Fruit fly (Drosophila melanogaster) whole organism, wandering third instar larva: ENCODE measurements around the gene Acsf2.

ENCODE experiments used
- Abd-B ChIP-seq: fragments of >200 bp; optimal IDR thresholded peaks from 2 replicates; lab custom pipeline; 2017; ENCODE audit warnings: missing biosample characterization, missing genetic modification characterization
- CrebA ChIP-seq: fragments of 200-800 bp; sonication (Bioruptor generic); optimal IDR thresholded peaks from 2 replicates; lab custom pipeline; 2016; ENCODE audit warnings: missing biosample characterization, mild to moderate bottlenecking, missing genetic modification characterization, borderline replicate concordance
- Dfd ChIP-seq: fragments of >200 bp; optimal IDR thresholded peaks from 2 replicates; lab custom pipeline; 2017; ENCODE audit warnings: missing biosample characterization, missing genetic modification characterization
- Dif ChIP-seq: fragments of 200-275, 200-300 bp; sonication (Bioruptor generic); optimal IDR thresholded peaks from 2 replicates; lab custom pipeline; 2018; ENCODE audit warnings: missing biosample characterization, missing genetic modification characterization; ENCODE audit not compliant: partially characterized antibody
- GATAd ChIP-seq: sonication (Bioruptor generic); optimal IDR thresholded peaks from 2 replicates; lab custom pipeline; 2016; ENCODE audit warnings: missing biosample characterization, missing genetic modification characterization
- HLH106 ChIP-seq: fragments of 200-800 bp; optimal IDR thresholded peaks from 3 replicates; lab custom pipeline; 2019; ENCODE audit warnings: missing biosample characterization, mild to moderate bottlenecking, missing genetic modification characterization, moderate library complexity
- Hnf4 ChIP-seq: fragments of 200-800 bp; sonication (Bioruptor generic); optimal IDR thresholded peaks from 2 replicates; lab custom pipeline; 2016; ENCODE audit warnings: missing biosample characterization, mild to moderate bottlenecking, missing genetic modification characterization
- Hr78 ChIP-seq: fragments of >200 bp; optimal IDR thresholded peaks from 2 replicates; lab custom pipeline; 2017; ENCODE audit warnings: missing biosample characterization, missing genetic modification characterization
- Mio ChIP-seq: sonication (Bioruptor generic); optimal IDR thresholded peaks from 2 replicates; lab custom pipeline; 2016; ENCODE audit warnings: missing biosample characterization, missing genetic modification characterization
- Myc ChIP-seq: fragments of >200 bp; optimal IDR thresholded peaks from 2 replicates; lab custom pipeline; 2017
- N ChIP-seq: fragments of >200 bp; optimal IDR thresholded peaks from 2 replicates; lab custom pipeline; 2018; ENCODE audit warnings: missing biosample characterization, missing external identifiers, missing genetic modification characterization
- OdsH ChIP-seq: fragments of 200-800 bp; sonication (Bioruptor generic); optimal IDR thresholded peaks from 2 replicates; lab custom pipeline; 2016; ENCODE audit warnings: missing biosample characterization, mild to moderate bottlenecking, missing genetic modification characterization
- Rel ChIP-seq, 2 experiments: fragments of 200-800 bp; sonication (Bioruptor generic) in 1 of 2; optimal IDR thresholded peaks; 2 replicates in 1 of 2; 3 replicates in 1 of 2; lab custom pipeline; 2016 to 2019; ENCODE audit warnings: mild to moderate bottlenecking in 2 of 2, missing biosample characterization in 2 of 2, missing genetic modification characterization in 2 of 2, moderate library complexity in 1 of 2
- Sp1 ChIP-seq: fragments of 200-800 bp; sonication (Bioruptor generic); optimal IDR thresholded peaks from 3 replicates; lab custom pipeline; 2019; ENCODE audit warnings: missing biosample characterization, mild to moderate bottlenecking, missing genetic modification characterization, moderate library complexity
- Vsx2 ChIP-seq: fragments of 200-300, 225-300 bp; sonication (Bioruptor generic); optimal IDR thresholded peaks from 2 replicates; lab custom pipeline; 2018; ENCODE audit warnings: missing biosample characterization, missing genetic modification characterization; ENCODE audit not compliant: partially characterized antibody
- br ChIP-seq: fragments of 200-800 bp; sonication (Bioruptor generic); optimal IDR thresholded peaks from 2 replicates; lab custom pipeline; 2016; ENCODE audit warnings: missing biosample characterization, missing genetic modification characterization
- brk ChIP-seq: fragments of 200-800 bp; sonication (Bioruptor generic); optimal IDR thresholded peaks from 2 replicates; lab custom pipeline; 2016; ENCODE audit warnings: missing biosample characterization, mild to moderate bottlenecking, missing genetic modification characterization
- dmrt93B ChIP-seq: fragments of 200-800 bp; sonication (Bioruptor generic); optimal IDR thresholded peaks from 2 replicates; lab custom pipeline; 2018; ENCODE audit warnings: missing biosample characterization, mild to moderate bottlenecking, missing genetic modification characterization
- dsf ChIP-seq: sonication (Bioruptor generic); optimal IDR thresholded peaks from 2 replicates; lab custom pipeline; 2016; ENCODE audit warnings: missing biosample characterization, missing genetic modification characterization, borderline replicate concordance
- ey ChIP-seq: fragments of 200-800 bp; sonication (Bioruptor generic); optimal IDR thresholded peaks from 2 replicates; lab custom pipeline; 2016; ENCODE audit warnings: missing biosample characterization, missing genetic modification characterization
- foxo ChIP-seq, 2 experiments: fragments of 200-800 bp; sonication (Bioruptor generic); optimal IDR thresholded peaks; 2 replicates in 1 of 2; 3 replicates in 1 of 2; lab custom pipeline; 2016 to 2017; ENCODE audit warnings: missing biosample characterization in 2 of 2, missing genetic modification characterization in 2 of 2
- fru ChIP-seq: fragments of 200-800 bp; sonication (Bioruptor generic); optimal IDR thresholded peaks from 3 replicates; lab custom pipeline; 2016; ENCODE audit warnings: missing biosample characterization, mild to moderate bottlenecking, missing genetic modification characterization
- h ChIP-seq: fragments of 200-800 bp; sonication (Bioruptor generic); optimal IDR thresholded peaks from 3 replicates; lab custom pipeline; 2016; ENCODE audit warnings: missing biosample characterization, mild to moderate bottlenecking, missing genetic modification characterization
- jim ChIP-seq: fragments of 175-275, 200-325 bp; sonication (Bioruptor generic); optimal IDR thresholded peaks from 2 replicates; lab custom pipeline; 2016; ENCODE audit warnings: missing biosample characterization, mild to moderate bottlenecking, missing genetic modification characterization
- lola ChIP-seq: fragments of >200 bp; optimal IDR thresholded peaks from 2 replicates; lab custom pipeline; 2017; ENCODE audit warnings: missing biosample characterization, missing genetic modification characterization
- psq ChIP-seq: fragments of 200-800 bp; sonication (Bioruptor generic); optimal IDR thresholded peaks from 3 replicates; lab custom pipeline; 2017; ENCODE audit warnings: missing biosample characterization, mild to moderate bottlenecking, missing genetic modification characterization, moderate library complexity
- rgr ChIP-seq: fragments of 200-800 bp; sonication (Bioruptor generic); optimal IDR thresholded peaks from 3 replicates; lab custom pipeline; 2016; ENCODE audit warnings: missing biosample characterization, mild to moderate bottlenecking, missing genetic modification characterization
- sage ChIP-seq: fragments of 200-800 bp; sonication (Bioruptor generic); optimal IDR thresholded peaks from 2 replicates; lab custom pipeline; 2016; ENCODE audit warnings: missing biosample characterization, mild to moderate bottlenecking, missing genetic modification characterization
- sv ChIP-seq: fragments of 200-800 bp; sonication (Bioruptor generic); optimal IDR thresholded peaks from 3 replicates; lab custom pipeline; 2016; ENCODE audit warnings: missing biosample characterization, missing genetic modification characterization
- tai ChIP-seq: sonication (Bioruptor generic); optimal IDR thresholded peaks from 2 replicates; lab custom pipeline; 2016; ENCODE audit warnings: missing biosample characterization, missing genetic modification characterization
- usp ChIP-seq: fragments of >200 bp; optimal IDR thresholded peaks from 2 replicates; lab custom pipeline; 2017; ENCODE audit warnings: missing biosample characterization, missing genetic modification characterization
- woc ChIP-seq: sonication (Bioruptor generic); optimal IDR thresholded peaks from 2 replicates; lab custom pipeline; 2016; ENCODE audit warnings: missing biosample characterization, mild to moderate bottlenecking, missing genetic modification characterization

The Acsf2 gene

dm6 chr2L:5341015-5341608, 922 bp downstream of the Acsf2 start:
- no peak for TF ChIP-seq psq

- no peak for TF ChIP-seq Hr78 (GFP tag; lab: Kevin White, UChicago)
- no peak for TF ChIP-seq HLH106
- peak; percentile 4 for TF ChIP-seq tai (GFP tag; lab: Kevin White, UChicago)
- no peak for TF ChIP-seq Sp1 (GFP tag; lab: Kevin White, UChicago)
- no peak for TF ChIP-seq fru (GFP tag; lab: Kevin White, UChicago)
- TF ChIP-seq Dfd (GFP tag; lab: Kevin White, UChicago) = no peak
- peak; percentile 26 for TF ChIP-seq brk (GFP tag; lab: Kevin White, UChicago)
- TF ChIP-seq rgr (GFP tag; lab: Kevin White, UChicago) = no peak
- TF ChIP-seq N (GFP tag; lab: Kevin White, UChicago) = no peak
These were observed 3.4 kb downstream of the Acsf2 start for dm6 chr2L:5338721-5339036.

dm6 chr2L:5338024-5338720, 3.9 kb downstream of the Acsf2 start, which contains the start of gene fusl:
fusl (minus strand) TSS chr2L:5338073.
- TF ChIP-seq sage (GFP tag; lab: Kevin White, UChicago) = no peak
- TF ChIP-seq Myc (lab: Kevin White, UChicago) = peak; percentile 65

dm6 chr2L:5337159-5337558, 4.9 kb downstream of the Acsf2 start:
- no peak for TF ChIP-seq dsf
- no peak for TF ChIP-seq Abd-B (GFP tag; lab: Kevin White, UChicago)

- TF ChIP-seq lola (GFP tag; lab: Kevin White, UChicago) = no peak
- TF ChIP-seq Dif (GFP tag; lab: Kevin White, UChicago) = no peak
- no peak for TF ChIP-seq sage (GFP tag; lab: Kevin White, UChicago)
- no peak for TF ChIP-seq woc (GFP tag; lab: Kevin White, UChicago)
- no peak for TF ChIP-seq h (GFP tag; lab: Kevin White, UChicago)
These were observed 9.5 kb downstream of the Acsf2 start for dm6 chr2L:5332574-5332973.

dm6 chr2L:5329557-5329956, 12.5 kb downstream of the Acsf2 start, which contains the start of gene TotM:
TotM (plus strand) TSS chr2L:5329857.
- TF ChIP-seq fru (GFP tag; lab: Kevin White, UChicago) (no peak), Hnf4 (GFP tag; lab: Kevin White, UChicago) (no peak), Abd-B (GFP tag; lab: Kevin White, UChicago) (no peak), Rel (GFP tag; optimal IDR thresholded peaks at IDR 0.05; lab: Kevin White, UChicago) (no peak), Rel (tag; optimal IDR thresholded peaks at IDR 0.05; lab: Kevin White, UChicago) (no peak), h (GFP tag; lab: Kevin White, UChicago) (no peak), sage (GFP tag; lab: Kevin White, UChicago) (no peak), Dfd (GFP tag; lab: Kevin White, UChicago) (no peak), ey (GFP tag; lab: Kevin White, UChicago) (no peak), usp (GFP tag; lab: Kevin White, UChicago) (no peak), foxo (GFP tag; optimal IDR thresholded peaks at IDR 0.05; lab: Kevin White, UChicago) (no peak), GATAd (no peak), brk (GFP tag; lab: Kevin White, UChicago) (no peak), rgr (GFP tag; lab: Kevin White, UChicago) (no peak), Mio (GFP tag; lab: Kevin White, UChicago) (no peak), Dif (GFP tag; lab: Kevin White, UChicago) (no peak)

- TF ChIP-seq jim (GFP tag; lab: Kevin White, UChicago) (no peak), tai (GFP tag; lab: Kevin White, UChicago) (no peak), HLH106 (no peak), sage (GFP tag; lab: Kevin White, UChicago) (no peak), dsf (no peak), OdsH (GFP tag; lab: Kevin White, UChicago) (no peak), CrebA (GFP tag; lab: Kevin White, UChicago) (no peak), Vsx2 (GFP tag; lab: Kevin White, UChicago) (no peak), Myc (lab: Kevin White, UChicago) (no peak), sv (GFP tag; lab: Kevin White, UChicago) (no peak), br (no peak), Dfd (GFP tag; lab: Kevin White, UChicago) (no peak), fru (GFP tag; lab: Kevin White, UChicago) (no peak), dmrt93B (GFP tag; lab: Kevin White, UChicago) (no peak), woc (GFP tag; lab: Kevin White, UChicago) (no peak)
These were observed 13.1 kb downstream of the Acsf2 start, which contains the start of gene CG14022 for dm6 chr2L:5328829-5329499. CG14022 (minus strand) TSS chr2L:5328879.
